Fruit fly (Drosophila melanogaster) whole organism, wandering third instar larva: ENCODE results near the gene Gr61a.
"Not testable (repeated sequence)": the region's sequence is repeated elsewhere in the genome, so short reads cannot be mapped to it uniquely, and the experiment has no call there.

ENCODE experiments used
- Abd-B ChIP-seq: fragments of >200 bp; optimal IDR thresholded peaks from 2 replicates; lab custom pipeline; 2017; ENCODE audit warnings: missing biosample characterization, missing genetic modification characterization
- CG32264 ChIP-seq: fragments of 200-800 bp; sonication (Bioruptor generic); optimal IDR thresholded peaks from 2 replicates; lab custom pipeline; 2016; ENCODE audit warnings: missing biosample characterization, missing genetic modification characterization
- CG9705 ChIP-seq: fragments of 200-800 bp; sonication (Bioruptor generic); optimal IDR thresholded peaks from 2 replicates; lab custom pipeline; 2018; ENCODE audit warnings: missing biosample characterization, mild to moderate bottlenecking, missing genetic modification characterization
- CrebA ChIP-seq: fragments of 200-800 bp; sonication (Bioruptor generic); optimal IDR thresholded peaks from 2 replicates; lab custom pipeline; 2016; ENCODE audit warnings: missing biosample characterization, mild to moderate bottlenecking, missing genetic modification characterization, borderline replicate concordance
- Dfd ChIP-seq: fragments of >200 bp; optimal IDR thresholded peaks from 2 replicates; lab custom pipeline; 2017; ENCODE audit warnings: missing biosample characterization, missing genetic modification characterization
- Dif ChIP-seq: fragments of 200-275, 200-300 bp; sonication (Bioruptor generic); optimal IDR thresholded peaks from 2 replicates; lab custom pipeline; 2018; ENCODE audit warnings: missing biosample characterization, missing genetic modification characterization; ENCODE audit not compliant: partially characterized antibody
- GATAd ChIP-seq: sonication (Bioruptor generic); optimal IDR thresholded peaks from 2 replicates; lab custom pipeline; 2016; ENCODE audit warnings: missing biosample characterization, missing genetic modification characterization
- HLH106 ChIP-seq: fragments of 200-800 bp; optimal IDR thresholded peaks from 3 replicates; lab custom pipeline; 2019; ENCODE audit warnings: missing biosample characterization, mild to moderate bottlenecking, missing genetic modification characterization, moderate library complexity
- Hnf4 ChIP-seq: fragments of 200-800 bp; sonication (Bioruptor generic); optimal IDR thresholded peaks from 2 replicates; lab custom pipeline; 2016; ENCODE audit warnings: missing biosample characterization, mild to moderate bottlenecking, missing genetic modification characterization
- Hr78 ChIP-seq: fragments of >200 bp; optimal IDR thresholded peaks from 2 replicates; lab custom pipeline; 2017; ENCODE audit warnings: missing biosample characterization, missing genetic modification characterization
- Hr83 ChIP-seq: fragments of 200-300 bp; sonication (Bioruptor generic); optimal IDR thresholded peaks from 2 replicates; lab custom pipeline; 2016; ENCODE audit warnings: missing biosample characterization, mild to moderate bottlenecking, missing genetic modification characterization, moderate library complexity; ENCODE audit not compliant: poor library complexity, severe bottlenecking
- Jra ChIP-seq: sonication (Bioruptor generic); optimal IDR thresholded peaks from 2 replicates; lab custom pipeline; 2016; ENCODE audit warnings: missing biosample characterization, missing genetic modification characterization
- Mio ChIP-seq: sonication (Bioruptor generic); optimal IDR thresholded peaks from 2 replicates; lab custom pipeline; 2016; ENCODE audit warnings: missing biosample characterization, missing genetic modification characterization
- Myc ChIP-seq: fragments of >200 bp; optimal IDR thresholded peaks from 2 replicates; lab custom pipeline; 2017
- N ChIP-seq: fragments of >200 bp; optimal IDR thresholded peaks from 2 replicates; lab custom pipeline; 2018; ENCODE audit warnings: missing biosample characterization, missing external identifiers, missing genetic modification characterization
- OdsH ChIP-seq: fragments of 200-800 bp; sonication (Bioruptor generic); optimal IDR thresholded peaks from 2 replicates; lab custom pipeline; 2016; ENCODE audit warnings: missing biosample characterization, mild to moderate bottlenecking, missing genetic modification characterization
- Rel ChIP-seq, 2 experiments: fragments of 200-800 bp; sonication (Bioruptor generic) in 1 of 2; optimal IDR thresholded peaks; 2 replicates in 1 of 2; 3 replicates in 1 of 2; lab custom pipeline; 2016 to 2019; ENCODE audit warnings: mild to moderate bottlenecking in 2 of 2, missing biosample characterization in 2 of 2, missing genetic modification characterization in 2 of 2, moderate library complexity in 1 of 2
- Sp1 ChIP-seq: fragments of 200-800 bp; sonication (Bioruptor generic); optimal IDR thresholded peaks from 3 replicates; lab custom pipeline; 2019; ENCODE audit warnings: missing biosample characterization, mild to moderate bottlenecking, missing genetic modification characterization, moderate library complexity
- Vsx2 ChIP-seq: fragments of 200-300, 225-300 bp; sonication (Bioruptor generic); optimal IDR thresholded peaks from 2 replicates; lab custom pipeline; 2018; ENCODE audit warnings: missing biosample characterization, missing genetic modification characterization; ENCODE audit not compliant: partially characterized antibody
- br ChIP-seq: fragments of 200-800 bp; sonication (Bioruptor generic); optimal IDR thresholded peaks from 2 replicates; lab custom pipeline; 2016; ENCODE audit warnings: missing biosample characterization, missing genetic modification characterization
- brk ChIP-seq: fragments of 200-800 bp; sonication (Bioruptor generic); optimal IDR thresholded peaks from 2 replicates; lab custom pipeline; 2016; ENCODE audit warnings: missing biosample characterization, mild to moderate bottlenecking, missing genetic modification characterization
- dl ChIP-seq, 2 experiments: fragments of 175-275, 200-275 bp in 1 of 2; fragments of 200-275 bp in 1 of 2; sonication (Bioruptor generic); optimal IDR thresholded peaks; lab custom pipeline; 2018; ENCODE audit warnings: mild to moderate bottlenecking in 2 of 2, missing biosample characterization in 2 of 2, missing genetic modification characterization in 2 of 2, moderate library complexity in 2 of 2; ENCODE audit not compliant: partially characterized antibody in 2 of 2, insufficient read depth in 1 of 2
- dmrt93B ChIP-seq: fragments of 200-800 bp; sonication (Bioruptor generic); optimal IDR thresholded peaks from 2 replicates; lab custom pipeline; 2018; ENCODE audit warnings: missing biosample characterization, mild to moderate bottlenecking, missing genetic modification characterization
- dsf ChIP-seq: sonication (Bioruptor generic); optimal IDR thresholded peaks from 2 replicates; lab custom pipeline; 2016; ENCODE audit warnings: missing biosample characterization, missing genetic modification characterization, borderline replicate concordance
- ey ChIP-seq: fragments of 200-800 bp; sonication (Bioruptor generic); optimal IDR thresholded peaks from 2 replicates; lab custom pipeline; 2016; ENCODE audit warnings: missing biosample characterization, missing genetic modification characterization
- foxo ChIP-seq, 2 experiments: fragments of 200-800 bp; sonication (Bioruptor generic); optimal IDR thresholded peaks; 2 replicates in 1 of 2; 3 replicates in 1 of 2; lab custom pipeline; 2016 to 2017; ENCODE audit warnings: missing biosample characterization in 2 of 2, missing genetic modification characterization in 2 of 2
- fru ChIP-seq: fragments of 200-800 bp; sonication (Bioruptor generic); optimal IDR thresholded peaks from 3 replicates; lab custom pipeline; 2016; ENCODE audit warnings: missing biosample characterization, mild to moderate bottlenecking, missing genetic modification characterization
- h ChIP-seq: fragments of 200-800 bp; sonication (Bioruptor generic); optimal IDR thresholded peaks from 3 replicates; lab custom pipeline; 2016; ENCODE audit warnings: missing biosample characterization, mild to moderate bottlenecking, missing genetic modification characterization
- jim ChIP-seq: fragments of 175-275, 200-325 bp; sonication (Bioruptor generic); optimal IDR thresholded peaks from 2 replicates; lab custom pipeline; 2016; ENCODE audit warnings: missing biosample characterization, mild to moderate bottlenecking, missing genetic modification characterization
- lola ChIP-seq: fragments of >200 bp; optimal IDR thresholded peaks from 2 replicates; lab custom pipeline; 2017; ENCODE audit warnings: missing biosample characterization, missing genetic modification characterization
- pan ChIP-seq: fragments of >200 bp; optimal IDR thresholded peaks from 2 replicates; lab custom pipeline; 2017
- psq ChIP-seq: fragments of 200-800 bp; sonication (Bioruptor generic); optimal IDR thresholded peaks from 3 replicates; lab custom pipeline; 2017; ENCODE audit warnings: missing biosample characterization, mild to moderate bottlenecking, missing genetic modification characterization, moderate library complexity
- rgr ChIP-seq: fragments of 200-800 bp; sonication (Bioruptor generic); optimal IDR thresholded peaks from 3 replicates; lab custom pipeline; 2016; ENCODE audit warnings: missing biosample characterization, mild to moderate bottlenecking, missing genetic modification characterization
- sage ChIP-seq: fragments of 200-800 bp; sonication (Bioruptor generic); optimal IDR thresholded peaks from 2 replicates; lab custom pipeline; 2016; ENCODE audit warnings: missing biosample characterization, mild to moderate bottlenecking, missing genetic modification characterization
- sv ChIP-seq: fragments of 200-800 bp; sonication (Bioruptor generic); optimal IDR thresholded peaks from 3 replicates; lab custom pipeline; 2016; ENCODE audit warnings: missing biosample characterization, missing genetic modification characterization
- tai ChIP-seq: sonication (Bioruptor generic); optimal IDR thresholded peaks from 2 replicates; lab custom pipeline; 2016; ENCODE audit warnings: missing biosample characterization, missing genetic modification characterization
- usp ChIP-seq: fragments of >200 bp; optimal IDR thresholded peaks from 2 replicates; lab custom pipeline; 2017; ENCODE audit warnings: missing biosample characterization, missing genetic modification characterization
- woc ChIP-seq: sonication (Bioruptor generic); optimal IDR thresholded peaks from 2 replicates; lab custom pipeline; 2016; ENCODE audit warnings: missing biosample characterization, mild to moderate bottlenecking, missing genetic modification characterization

Gene Gr61a

DNA sequence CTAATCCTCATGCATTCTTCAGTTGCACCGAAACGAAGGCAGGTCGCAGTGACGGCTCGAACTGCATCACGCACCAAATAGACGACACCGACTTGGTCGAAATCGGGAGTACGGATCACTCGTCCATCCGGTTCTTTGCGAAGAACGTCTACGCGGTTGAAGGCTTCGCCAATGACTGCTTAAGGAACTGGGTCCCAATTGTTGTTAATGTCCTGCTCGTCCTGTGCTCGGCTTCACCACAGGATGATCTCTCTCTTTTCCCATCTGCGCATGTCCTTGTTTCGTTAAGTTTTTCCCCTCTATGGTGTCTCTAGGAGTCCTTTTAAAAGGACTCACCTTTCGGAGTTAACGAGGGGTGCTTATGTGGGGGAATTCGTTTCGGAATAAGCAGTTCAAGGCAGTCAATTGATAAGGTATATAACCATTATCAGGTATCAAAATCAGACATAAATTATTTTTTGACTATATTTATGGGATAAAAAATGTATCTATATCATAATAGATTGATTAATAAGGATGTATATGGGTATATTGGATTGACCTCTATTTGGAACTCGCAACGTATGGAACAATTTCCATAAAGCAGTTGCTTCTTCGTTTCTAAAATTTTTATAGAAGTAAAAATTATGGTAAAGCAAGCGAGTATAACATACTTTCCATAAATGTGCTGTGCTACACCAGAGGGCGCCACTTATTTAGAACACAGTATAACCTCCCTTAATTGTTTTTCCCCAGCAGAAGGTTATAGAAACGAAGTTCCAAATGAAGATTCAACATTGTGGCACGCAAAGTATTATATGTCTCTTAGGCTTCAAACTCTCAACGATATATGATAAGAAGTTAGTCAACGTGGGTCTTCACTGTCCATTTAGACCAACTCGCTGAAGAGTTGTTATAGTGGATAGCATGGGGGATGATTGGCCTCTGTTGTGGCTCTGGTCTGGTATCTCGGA lies 16.1 kb downstream of the Gr61a start, which contains the start of gene dpr20:
Gene dpr20 (minus strand): TSS at position 186 of the 953 bp plus-strand sequence.
- TF ChIP-seq woc (GFP tag; lab: Kevin White, UChicago) (peak; percentile 43), Abd-B (GFP tag; lab: Kevin White, UChicago) (no peak), dsf (GFP tag; lab: Kevin White, UChicago) (no peak), Vsx2 (GFP tag; lab: Kevin White, UChicago) (no peak), dl (GFP tag; optimal IDR thresholded peaks at IDR 0.05; lab: Kevin White, UChicago; ENCODE audit: insufficient read depth in 1 of 2, partially characterized antibody in 2 of 2) (no peak), Hr83 (no peak), Rel (GFP tag; optimal IDR thresholded peaks at IDR 0.05; lab: Kevin White, UChicago) (no peak), Rel (tag; optimal IDR thresholded peaks at IDR 0.05; lab: Kevin White, UChicago) (peak; percentile 32), psq (GFP tag; lab: Kevin White, UChicago) (peak; percentile 26), dmrt93B (peak; percentile 6), br (GFP tag; lab: Kevin White, UChicago) (peak; percentile 42), h (GFP tag; lab: Kevin White, UChicago) (peak; percentile 76), N (GFP tag; lab: Kevin White, UChicago) (no peak), sage (no peak), Hnf4 (GFP tag; lab: Kevin White, UChicago) (peak; percentile 32), HLH106 (tag; lab: Kevin White, UChicago) (peak; percentile 73), pan (lab: Kevin White, UChicago) (no peak), Sp1 (peak; percentile 48), sv (peak; percentile 57), Jra (GFP tag; lab: Kevin White, UChicago) (no peak), usp (no peak), CG32264 (GFP tag; lab: Kevin White, UChicago) (peak; percentile 35), OdsH (peak; percentile 37), tai (GFP tag; lab: Kevin White, UChicago) (no peak), Mio (GFP tag; lab: Kevin White, UChicago) (no peak), CG9705 (GFP tag; lab: Kevin White, UChicago) (peak; percentile 20), jim (GFP tag; lab: Kevin White, UChicago) (no peak), lola (GFP tag; lab: Kevin White, UChicago) (no peak), CrebA (GFP tag; lab: Kevin White, UChicago) (no peak), Hr78 (GFP tag; lab: Kevin White, UChicago) (no peak), Myc (no peak), rgr (GFP tag; lab: Kevin White, UChicago) (peak; percentile 67), fru (GFP tag; lab: Kevin White, UChicago) (peak; percentile 57), foxo (GFP tag; optimal IDR thresholded peaks at IDR 0.05; lab: Kevin White, UChicago) (peak in 1 of 2 experiments; percentile 70), Dif (GFP tag; lab: Kevin White, UChicago) (no peak), GATAd (GFP tag; lab: Kevin White, UChicago) (no peak), brk (GFP tag; lab: Kevin White, UChicago) (no peak), Dfd (GFP tag; lab: Kevin White, UChicago) (no peak), ey (GFP tag; lab: Kevin White, UChicago) (peak; percentile 62)

DNA sequence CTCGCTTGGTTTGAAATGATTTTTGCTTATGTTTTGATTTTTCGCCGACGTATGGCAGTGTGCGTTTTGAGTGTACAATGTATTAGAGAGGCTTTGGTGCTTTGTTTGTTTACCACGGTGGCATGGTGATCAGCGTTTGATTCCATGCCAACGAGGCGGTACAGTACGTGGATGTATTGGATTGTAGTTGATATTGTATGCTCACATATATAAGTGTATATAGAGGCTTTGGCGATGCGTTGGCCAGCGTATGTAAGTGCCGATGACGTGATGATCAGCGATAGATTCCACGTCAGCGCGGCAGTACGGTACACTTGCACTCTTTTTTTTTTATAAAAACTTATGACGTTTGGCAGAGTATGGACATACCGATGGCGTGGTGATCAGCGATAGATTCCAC lies 23.8 kb downstream of the Gr61a start, which contains the start of gene CG12502:
Gene CG12502 (plus strand): TSS at position 301 of the 400 bp plus-strand sequence.
- not testable (repeated sequence) for TF ChIP-seq HLH106 (tag; lab: Kevin White, UChicago); rgr (GFP tag; lab: Kevin White, UChicago); Myc
